Worm (Caenorhabditis elegans): ENCODE measurements around the gene F14H8.8.

The F14H8.8 gene

ce11 chrV:15056346-15056839 lies 27.1 kb downstream of the F14H8.8 start:
- no peak for TF ChIP-seq pag-3 (tag; optimal IDR thresholded peaks at IDR 0.05; ENCODE audit: borderline replicate concordance)
- TF ChIP-seq lim-6 (tag; optimal IDR thresholded peaks at IDR 0.05), result no peak
- no peak for TF ChIP-seq unc-3 (GFP tag; conservative IDR thresholded peaks at IDR 0.05)
- TF ChIP-seq unc-3 (tag; optimal IDR thresholded peaks at IDR 0.05), result no peak
- TF ChIP-seq C08G9.2 (tag; optimal IDR thresholded peaks at IDR 0.05), result no peak
- TF ChIP-seq dve-1 (tag; optimal IDR thresholded peaks at IDR 0.05), result no peak
- TF ChIP-seq zip-5 (tag; optimal IDR thresholded peaks at IDR 0.05), result no peak
- TF ChIP-seq nfya-1 (tag; optimal IDR thresholded peaks at IDR 0.05), result no peak
- TF ChIP-seq ref-2 (tag; optimal IDR thresholded peaks at IDR 0.05), result no peak
- TF ChIP-seq ahr-1 (tag; optimal IDR thresholded peaks at IDR 0.05), result no peak
- TF ChIP-seq sox-4 (tag; optimal IDR thresholded peaks at IDR 0.05), result no peak
- no peak for TF ChIP-seq pqm-1 (tag; optimal IDR thresholded peaks at IDR 0.05)
- TF ChIP-seq ceh-18 (tag; optimal IDR thresholded peaks at IDR 0.05), result no peak

- no peak for TF ChIP-seq hlh-8 (tag; optimal IDR thresholded peaks at IDR 0.05)
- TF ChIP-seq gmeb-2 (tag; optimal IDR thresholded peaks at IDR 0.05), result no peak
- TF ChIP-seq unc-86 (tag; optimal IDR thresholded peaks at IDR 0.05), result no peak
- no peak for TF ChIP-seq hlh-15 (tag; optimal IDR thresholded peaks at IDR 0.05)
- TF ChIP-seq madf-2 (tag; optimal IDR thresholded peaks at IDR 0.05), result no peak
- no peak for TF ChIP-seq pros-1 (tag; optimal IDR thresholded peaks at IDR 0.05)
- no peak for TF ChIP-seq hlh-30 (tag; optimal IDR thresholded peaks at IDR 0.05; ENCODE audit: insufficient read depth)
- TF ChIP-seq ceh-18 (tag; optimal IDR thresholded peaks at IDR 0.05), result no peak
- no peak for TF ChIP-seq unc-55 (GFP tag; optimal IDR thresholded peaks at IDR 0.05)
- no peak for TF ChIP-seq zip-5 (tag; optimal IDR thresholded peaks at IDR 0.05)
- no peak for TF ChIP-seq nhr-232 (tag; optimal IDR thresholded peaks at IDR 0.05)
Measured at ce11 chrV:15057724-15058123, 28.5 kb downstream of the F14H8.8 start.

- no peak for TF ChIP-seq rnt-1 (tag; optimal IDR thresholded peaks at IDR 0.05)
- no peak for TF ChIP-seq mec-3 (tag; optimal IDR thresholded peaks at IDR 0.05; ENCODE audit: borderline replicate concordance)
- TF ChIP-seq ttx-3 (tag; optimal IDR thresholded peaks at IDR 0.05), result no peak
- no peak for TF ChIP-seq fax-1 (tag; optimal IDR thresholded peaks at IDR 0.05)
- TF ChIP-seq pqm-1 (tag; optimal IDR thresholded peaks at IDR 0.05), result no peak
- no peak for TF ChIP-seq ceh-45 (GFP tag; IDR thresholded peaks at IDR 0.05)
- no peak for TF ChIP-seq ceh-48 (tag; optimal IDR thresholded peaks at IDR 0.05)
Measured at ce11 chrV:15058423-15058822, 29.2 kb downstream of the F14H8.8 start.

- no peak for TF ChIP-seq tbx-2 (tag; optimal IDR thresholded peaks at IDR 0.05)
- no peak for TF ChIP-seq K09A11.1 (tag; optimal IDR thresholded peaks at IDR 0.05; ENCODE audit: insufficient read depth)
- no peak for TF ChIP-seq ttx-3 (tag; optimal IDR thresholded peaks at IDR 0.05)
- no peak for TF ChIP-seq ceh-18 (tag; optimal IDR thresholded peaks at IDR 0.05)
- TF ChIP-seq unc-3 (GFP tag; conservative IDR thresholded peaks at IDR 0.05), result no peak
- no peak for TF ChIP-seq unc-3 (tag; optimal IDR thresholded peaks at IDR 0.05)
- TF ChIP-seq F13H6.1 (tag; optimal IDR thresholded peaks at IDR 0.05), result no peak
- TF ChIP-seq dve-1 (tag; optimal IDR thresholded peaks at IDR 0.05), result no peak
- TF ChIP-seq sox-4 (tag; optimal IDR thresholded peaks at IDR 0.05), result no peak
- TF ChIP-seq ama-1 (optimal IDR thresholded peaks at IDR 0.05), result no peak
- no peak for TF ChIP-seq fax-1 (tag; optimal IDR thresholded peaks at IDR 0.05)
- no peak for TF ChIP-seq fkh-10 (GFP tag; optimal IDR thresholded peaks at IDR 0.05)
- TF ChIP-seq pat-9 (tag; optimal IDR thresholded peaks at IDR 0.05), result no peak
- no peak for TF ChIP-seq pha-2 (tag; optimal IDR thresholded peaks at IDR 0.05)
- TF ChIP-seq npax-4 (tag; optimal IDR thresholded peaks at IDR 0.05), result no peak
- TF ChIP-seq madf-2 (tag; optimal IDR thresholded peaks at IDR 0.05), result no peak
- TF ChIP-seq hlh-30 (tag; optimal IDR thresholded peaks at IDR 0.05; ENCODE audit: insufficient read depth), result no peak
- TF ChIP-seq ceh-2 (tag; optimal IDR thresholded peaks at IDR 0.05), result no peak
- TF ChIP-seq tbx-7 (tag; optimal IDR thresholded peaks at IDR 0.05), result no peak
Measured at ce11 chrV:15058965-15059364, 29.7 kb downstream of the F14H8.8 start.

Data from whole organism, late embryonic.